Fruit fly (Drosophila melanogaster): ENCODE measurements around the gene kek1.

- TF ChIP-seq Myc (optimal IDR thresholded peaks at IDR 0.05) (no peak), ttk (optimal IDR thresholded peaks at IDR 0.05) (no peak), Sin3A (optimal IDR thresholded peaks at IDR 0.05) (no peak), h (optimal IDR thresholded peaks at IDR 0.05) (no peak), psq (optimal IDR thresholded peaks at IDR 0.05) (no peak)
These were observed 42.0 kb downstream of the kek1 start for dm6 chr2L:12780624-12781023.
